Worm (Caenorhabditis elegans) whole organism, L4 larva: Measurements from ENCODE around the gene vps-2.
"Not testable (repeated sequence)": the region's sequence is repeated elsewhere in the genome, so short reads cannot be mapped to it uniquely, and the experiment has no call there.

ENCODE experiments used
- F37D6.2 ChIP-seq: sonication (generic microtip); optimal IDR thresholded peaks from 2 replicates; lab custom pipeline; 2016; ENCODE audit warnings: mild to moderate bottlenecking, missing genetic modification characterization, missing compliant biosample characterization
- F49E8.2 ChIP-seq: sonication (generic microtip); optimal IDR thresholded peaks from 2 replicates; lab custom pipeline; 2016; ENCODE audit warnings: missing compliant biosample characterization, mild to moderate bottlenecking, missing genetic modification characterization, borderline replicate concordance
- Y105C5A.15 ChIP-seq: fragments of 200-800 bp; sonication (Bioruptor generic); IDR thresholded peaks from 2 replicates; pipeline ENCODE4 v1.3.6; 2022; ENCODE audit warnings: missing genetic modification characterization, missing compliant biosample characterization
- Y48G9A.11 ChIP-seq: fragments of 200-800 bp; sonication (Bioruptor generic); IDR thresholded peaks from 2 replicates; pipeline ENCODE4 v1.3.6; 2022; ENCODE audit warnings: missing genetic modification reagents, missing genetic modification characterization, missing compliant biosample characterization
- Y5F2A.4 ChIP-seq: fragments of 200-800 bp; sonication (Bioruptor generic); optimal IDR thresholded peaks from 2 replicates; lab custom pipeline; 2018; ENCODE audit warnings: mild to moderate bottlenecking, missing genetic modification characterization, missing compliant biosample characterization
- ZK337.2 ChIP-seq: fragments of 200-800 bp; sonication (Bioruptor generic); IDR thresholded peaks from 2 replicates; pipeline ENCODE4 v1.3.6; 2022; ENCODE audit warnings: missing genetic modification reagents, missing genetic modification characterization, missing compliant biosample characterization
- aha-1 ChIP-seq: fragments of 150-350 bp; peaks from one replicate; lab custom pipeline; 2014; ENCODE audit warnings: missing biosample characterization, missing genetic modification characterization
- aly-2 ChIP-seq: sonication (generic microtip); optimal IDR thresholded peaks from 2 replicates; lab custom pipeline; 2018; ENCODE audit warnings: missing biosample characterization, missing genetic modification characterization
- ama-1 ChIP-seq: fragments of 150-350 bp; optimal IDR thresholded peaks from 2 replicates; lab custom pipeline; 2014; ENCODE audit warnings: inconsistent platforms, mixed read lengths
- ceh-20 ChIP-seq: fragments of 200-800 bp; sonication (Bioruptor generic); IDR thresholded peaks from 2 replicates; pipeline ENCODE4 v1.3.6; 2022; ENCODE audit warnings: missing genetic modification reagents, missing genetic modification characterization, missing compliant biosample characterization
- ceh-28 ChIP-seq: fragments of 150-350 bp; optimal IDR thresholded peaks from 2 replicates; lab custom pipeline; 2014; ENCODE audit warnings: missing biosample characterization, missing genetic modification reagents, missing genetic modification characterization
- ces-1 ChIP-seq: fragments of 150-350 bp; sonication (generic microtip); optimal IDR thresholded peaks from 4 replicates; lab custom pipeline; 2014; ENCODE audit warnings: missing biosample characterization, missing genetic modification reagents, missing genetic modification characterization
- daf-16 ChIP-seq, 3 experiments: sonication (generic microtip); optimal IDR thresholded peaks; 2 replicates each; lab custom pipeline; 2016 to 2017; ENCODE audit warnings: missing genetic modification characterization in 3 of 3, missing genetic modification reagents in 3 of 3, mild to moderate bottlenecking in 2 of 3, missing compliant biosample characterization in 2 of 3, missing biosample characterization in 1 of 3, moderate library complexity in 1 of 3
- daf-19 ChIP-seq: fragments of 200-800 bp; sonication (Bioruptor generic); conservative IDR thresholded peaks from 2 replicates; pipeline ENCODE4 v1.3.6; 2022; ENCODE audit warnings: missing genetic modification characterization, missing compliant biosample characterization
- daf-8 ChIP-seq: fragments of 200-800 bp; sonication (Bioruptor generic); IDR thresholded peaks from 2 replicates; pipeline ENCODE4 v1.3.6; 2022; ENCODE audit warnings: missing genetic modification characterization, missing compliant biosample characterization
- dmd-6 ChIP-seq: fragments of 200-800 bp; sonication (Bioruptor generic); IDR thresholded peaks from 2 replicates; pipeline ENCODE4 v1.3.6; 2022; ENCODE audit warnings: missing genetic modification reagents, missing genetic modification characterization, missing compliant biosample characterization
- dmd-8 ChIP-seq: fragments of 200-800 bp; sonication (Bioruptor generic); IDR thresholded peaks from 2 replicates; pipeline ENCODE4 v1.3.6; 2022; ENCODE audit warnings: missing genetic modification characterization, missing compliant biosample characterization
- egl-27 ChIP-seq: sonication (generic microtip); optimal IDR thresholded peaks from 3 replicates; lab custom pipeline; 2017; ENCODE audit warnings: missing biosample characterization, missing genetic modification reagents, missing genetic modification characterization
- fos-1 ChIP-seq: fragments of 150-350 bp; optimal IDR thresholded peaks from 2 replicates; lab custom pipeline; 2014; ENCODE audit warnings: missing biosample characterization, missing genetic modification characterization
- hif-1 ChIP-seq, 2 experiments: sonication (generic microtip); optimal IDR thresholded peaks; 2 replicates each; lab custom pipeline; 2016 to 2017; ENCODE audit warnings: missing compliant biosample characterization in 2 of 2, missing genetic modification characterization in 2 of 2, missing genetic modification reagents in 2 of 2, missing genotype in 2 of 2, mild to moderate bottlenecking in 1 of 2
- hlh-11 ChIP-seq: fragments of 200-800 bp; sonication (Bioruptor generic); optimal IDR thresholded peaks from 2 replicates; lab custom pipeline; 2018; ENCODE audit warnings: mild to moderate bottlenecking, missing genetic modification characterization, missing compliant biosample characterization
- lim-7 ChIP-seq: fragments of 200-800 bp; sonication (Bioruptor generic); IDR thresholded peaks from 2 replicates; pipeline ENCODE4 v1.3.6; 2022; ENCODE audit warnings: missing genetic modification characterization, missing compliant biosample characterization
- lin-1 ChIP-seq: fragments of 200-800 bp; sonication (Bioruptor generic); IDR thresholded peaks from 2 replicates; pipeline ENCODE4 v1.3.6; 2022; ENCODE audit warnings: missing genetic modification reagents, missing genetic modification characterization, missing compliant biosample characterization
- lin-13 ChIP-seq: fragments of 150-350 bp; optimal IDR thresholded peaks from 2 replicates; lab custom pipeline; 2014; ENCODE audit warnings: missing biosample characterization, missing genetic modification reagents, missing genetic modification characterization
- lin-15B ChIP-seq: fragments of 150-350 bp; sonication (generic microtip); optimal IDR thresholded peaks from 3 replicates; lab custom pipeline; 2014; ENCODE audit warnings: missing biosample characterization, missing genetic modification characterization
- lir-3 ChIP-seq: sonication (generic microtip); optimal IDR thresholded peaks from 2 replicates; lab custom pipeline; 2016; ENCODE audit warnings: mild to moderate bottlenecking, missing genetic modification characterization, missing compliant biosample characterization
- lsy-2 ChIP-seq, 2 experiments: fragments of 150-350 bp in 1 of 2; sonication (generic microtip) in 1 of 2; optimal IDR thresholded peaks; 2 replicates each; lab custom pipeline; 2014 to 2017; ENCODE audit warnings: missing biosample characterization in 2 of 2, missing genetic modification characterization in 2 of 2
- madf-5 ChIP-seq, 2 experiments: fragments of 200-800 bp; sonication (Bioruptor generic); IDR thresholded peaks; 2 replicates each; pipeline ENCODE4 v1.3.6; 2022; ENCODE audit warnings: missing compliant biosample characterization in 2 of 2, missing genetic modification characterization in 2 of 2
- mes-2 ChIP-seq: sonication (generic microtip); optimal IDR thresholded peaks from 2 replicates; lab custom pipeline; 2016; ENCODE audit warnings: missing genotype, mild to moderate bottlenecking, missing genetic modification characterization, missing compliant biosample characterization; ENCODE audit not compliant: poor library complexity, severe bottlenecking
- mxl-2 ChIP-seq: fragments of 200-800 bp; sonication (Bioruptor generic); conservative IDR thresholded peaks from 2 replicates; pipeline ENCODE4 v1.3.6; 2022; ENCODE audit warnings: missing genetic modification reagents, missing genetic modification characterization, missing compliant biosample characterization
- nhr-111 ChIP-seq: fragments of 200-800 bp; sonication (Bioruptor generic); optimal IDR thresholded peaks from 2 replicates; lab custom pipeline; 2018; ENCODE audit warnings: mild to moderate bottlenecking, missing genetic modification characterization, missing compliant biosample characterization
- nhr-237 ChIP-seq: sonication (generic microtip); optimal IDR thresholded peaks from 2 replicates; lab custom pipeline; 2017; ENCODE audit warnings: missing biosample characterization, missing genetic modification characterization
- php-3 ChIP-seq: fragments of 200-800 bp; sonication (Bioruptor generic); IDR thresholded peaks from 2 replicates; pipeline ENCODE4 v1.3.6; 2022; ENCODE audit warnings: missing genetic modification reagents, missing genetic modification characterization, missing compliant biosample characterization
- set-16 ChIP-seq: fragments of 200-800 bp; sonication (Bioruptor generic); IDR thresholded peaks from 2 replicates; pipeline ENCODE4 v1.3.6; 2022; ENCODE audit warnings: missing genetic modification reagents, missing genetic modification characterization, missing compliant biosample characterization
- snpc-1.2 ChIP-seq: fragments of 200-800 bp; sonication (Bioruptor generic); IDR thresholded peaks from 2 replicates; pipeline ENCODE4 v1.3.6; 2022; ENCODE audit warnings: missing genetic modification reagents, missing genetic modification characterization, missing compliant biosample characterization
- snpc-4 ChIP-seq: fragments of 150-350 bp; optimal IDR thresholded peaks from 2 replicates; lab custom pipeline; 2014; ENCODE audit warnings: missing biosample characterization, missing genetic modification characterization
- spr-1 ChIP-seq: sonication (generic microtip); optimal IDR thresholded peaks from 2 replicates; lab custom pipeline; 2016; ENCODE audit warnings: mild to moderate bottlenecking, missing genetic modification characterization, missing compliant biosample characterization
- unc-130 ChIP-seq: sonication (generic microtip); optimal IDR thresholded peaks from 2 replicates; lab custom pipeline; 2016; ENCODE audit warnings: missing genetic modification reagents, missing genetic modification characterization, missing compliant biosample characterization
- unc-39 ChIP-seq: sonication (generic microtip); optimal IDR thresholded peaks from 2 replicates; lab custom pipeline; 2017; ENCODE audit warnings: missing biosample characterization, missing genetic modification characterization
- zip-11 ChIP-seq: fragments of 200-800 bp; sonication (Bioruptor generic); IDR thresholded peaks from 2 replicates; pipeline ENCODE4 v1.3.6; 2022; ENCODE audit warnings: missing genetic modification characterization, missing compliant biosample characterization
- ztf-11 ChIP-seq: fragments of 150-350 bp; optimal IDR thresholded peaks from 2 replicates; lab custom pipeline; 2014; ENCODE audit warnings: missing biosample characterization, missing genetic modification characterization

Gene vps-2

ce11 chrII:12756180-12756579 is 11.8 kb downstream of the vps-2 start, which contains the start of the genes Y46G5A.7 and Y46G5A.8:
Y46G5A.7 (minus strand) TSS chrII:12756332.
Y46G5A.8 (plus strand) TSS chrII:12756338.
- TF ChIP-seq nhr-111 (GFP tag; lab: Kevin White, UChicago), result no peak
- TF ChIP-seq spr-1 (tag; lab: Kevin White, UChicago), result no peak
- no peak for TF ChIP-seq dmd-6 (GFP tag; lab: Robert Waterston, UW)
- TF ChIP-seq ces-1 (GFP tag; lab: Kevin White, UChicago), result no peak
- TF ChIP-seq, all 104 proteins: peak for 0

- TF ChIP-seq php-3, nhr-237, ceh-28: not testable (repeated sequence)
Measured at ce11 chrII:12753725-12754124, 14.3 kb downstream of the vps-2 start, which contains the start of gene Y46G5A.39. Y46G5A.39 (minus strand) TSS chrII:12753825.

ce11 chrII:12749720-12750119 is 18.3 kb downstream of the vps-2 start:
- TF ChIP-seq dmd-8 (GFP tag; lab: Robert Waterston, UW) (peak; percentile 71), lim-7 (GFP tag; lab: Robert Waterston, UW) (peak; percentile 84), madf-5 (GFP tag; IDR thresholded peaks at IDR 0.05; lab: Robert Waterston, UW) (peak in 1 of 2 experiments; percentile 69; a peak in 1 of 4 replicates), set-16 (GFP tag; lab: Robert Waterston, UW) (peak; percentile 84), Y105C5A.15 (GFP tag; lab: Robert Waterston, UW) (0 out of 2 replicates have a peak, but pooled peaks have one; percentile 33)

- no peak for TF ChIP-seq ces-1 (GFP tag; lab: Kevin White, UChicago)
- peak; percentile 82 for TF ChIP-seq Y48G9A.11 (GFP tag; lab: Robert Waterston, UW)
- no peak for TF ChIP-seq ZK337.2 (GFP tag; lab: Robert Waterston, UW)
- peak; percentile 65 for TF ChIP-seq F49E8.2
- TF ChIP-seq mxl-2 (GFP tag; lab: Robert Waterston, UW), result no peak
- peak; percentile 84 for TF ChIP-seq unc-130 (GFP tag; lab: Kevin White, UChicago)
- peak; percentile 42 for TF ChIP-seq aha-1
Measured at ce11 chrII:12739306-12739705, 28.7 kb downstream of the vps-2 start.

- TF ChIP-seq ama-1 (lab: Kevin White, UChicago), result peak; percentile 8
- TF ChIP-seq snpc-4 (tag; lab: Kevin White, UChicago), result no peak
- no peak for TF ChIP-seq snpc-1.2 (GFP tag; lab: Robert Waterston, UW)
- TF ChIP-seq ztf-11, result no peak
- TF ChIP-seq egl-27 (tag; lab: Kevin White, UChicago), result no peak
- TF ChIP-seq lin-15B (tag; lab: Kevin White, UChicago), result no peak
- TF ChIP-seq fos-1, result no peak
- no peak for TF ChIP-seq daf-8 (GFP tag; lab: Robert Waterston, UW)
- TF ChIP-seq hlh-11, result no peak
- peak in 1 of 2 experiments; percentile 35 for TF ChIP-seq hif-1 (tag; optimal IDR thresholded peaks at IDR 0.05; lab: Kevin White, UChicago)
- no peak for TF ChIP-seq daf-16 (GFP tag; optimal IDR thresholded peaks at IDR 0.05; lab: Kevin White, UChicago)
- TF ChIP-seq daf-16 (tag; optimal IDR thresholded peaks at IDR 0.05; lab: Kevin White, UChicago), result no peak
- TF ChIP-seq lsy-2 (tag; optimal IDR thresholded peaks at IDR 0.05; lab: Kevin White, UChicago), result peak in 1 of 2 experiments; percentile 79
- no peak for TF ChIP-seq daf-19 (GFP tag; lab: Robert Waterston, UW)
- no peak for TF ChIP-seq zip-11 (GFP tag; lab: Robert Waterston, UW)
- no peak for TF ChIP-seq F37D6.2 (tag; lab: Kevin White, UChicago)
- TF ChIP-seq set-16 (GFP tag; lab: Robert Waterston, UW), result no peak
- no peak for TF ChIP-seq mxl-2 (GFP tag; lab: Robert Waterston, UW)
- no peak for TF ChIP-seq ceh-20 (GFP tag; lab: Robert Waterston, UW)
- TF ChIP-seq lin-13 (GFP tag; lab: Kevin White, UChicago), result peak; percentile 50
- no peak for TF ChIP-seq unc-39 (tag; lab: Kevin White, UChicago)
- no peak for TF ChIP-seq Y5F2A.4
- TF ChIP-seq lir-3 (tag; lab: Kevin White, UChicago), result no peak
- TF ChIP-seq lin-1 (GFP tag; lab: Robert Waterston, UW), result no peak
- TF ChIP-seq ces-1 (GFP tag; lab: Kevin White, UChicago), result no peak
- no peak for TF ChIP-seq aly-2 (tag; lab: Kevin White, UChicago)
- TF ChIP-seq mes-2 (tag; lab: Kevin White, UChicago), result peak; percentile 74
Measured at ce11 chrII:12738284-12739201, 29.5 kb downstream of the vps-2 start, which contains the start of gene pisy-1. pisy-1 (minus strand) TSS chrII:12738334.
